Worm (Caenorhabditis elegans) whole organism, dauer: ENCODE results near the gene sri-43.
"Not testable (repeated sequence)": the region's sequence is repeated elsewhere in the genome, so short reads cannot be mapped to it uniquely, and the experiment has no call there.

ENCODE experiments used
- unc-62 ChIP-seq: sonication (generic microtip); optimal IDR thresholded peaks from 2 replicates; lab custom pipeline; 2017; ENCODE audit warnings: missing biosample characterization, missing genetic modification reagents, missing genetic modification characterization

Gene sri-43

DNA sequence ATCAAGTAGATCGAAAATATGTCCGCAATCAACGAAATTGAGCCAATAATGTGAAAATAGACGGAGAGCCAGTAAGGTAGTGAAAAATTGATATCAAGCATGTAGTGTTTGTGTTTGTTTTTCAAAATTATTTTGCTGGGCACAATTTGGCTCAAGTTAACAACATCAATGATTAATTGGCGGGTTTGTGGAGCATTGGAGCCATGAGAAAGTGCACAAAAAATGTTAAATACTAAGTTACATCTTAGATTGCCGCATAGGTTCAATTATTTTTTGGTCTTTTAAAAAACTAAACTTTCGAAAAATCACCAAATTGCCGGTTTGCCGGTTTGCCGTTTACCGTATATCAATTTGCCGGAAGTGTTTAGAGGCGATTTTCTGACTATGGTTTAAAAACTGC, 6.6 kb downstream of the sri-43 start, which contains the start of gene sri-54:
sri-54 (minus strand) TSS at position 101 of the 400 bp plus-strand sequence.
- TF ChIP-seq unc-62, result no peak

DNA sequence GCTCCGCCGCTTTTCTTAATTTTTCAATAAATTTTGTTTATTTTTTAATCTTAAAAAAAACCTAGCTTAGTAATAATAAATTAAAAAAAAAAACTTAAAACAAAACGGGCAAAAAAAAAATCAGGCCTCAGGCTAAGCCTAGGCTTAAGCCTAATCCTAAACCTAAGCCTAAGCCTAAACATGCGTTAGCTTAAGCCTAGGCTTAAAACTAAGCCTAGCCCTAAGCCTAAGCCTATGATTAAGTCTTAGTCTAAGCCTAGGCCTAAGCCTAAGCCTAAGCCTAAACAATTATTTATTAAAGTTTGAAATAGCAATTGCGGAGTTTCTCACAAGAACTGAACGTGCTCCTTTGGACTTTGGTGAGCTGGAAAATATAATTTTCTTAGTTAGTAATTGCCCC, 9.2 kb downstream of the sri-43 start:
- no peak for TF ChIP-seq unc-62

DNA sequence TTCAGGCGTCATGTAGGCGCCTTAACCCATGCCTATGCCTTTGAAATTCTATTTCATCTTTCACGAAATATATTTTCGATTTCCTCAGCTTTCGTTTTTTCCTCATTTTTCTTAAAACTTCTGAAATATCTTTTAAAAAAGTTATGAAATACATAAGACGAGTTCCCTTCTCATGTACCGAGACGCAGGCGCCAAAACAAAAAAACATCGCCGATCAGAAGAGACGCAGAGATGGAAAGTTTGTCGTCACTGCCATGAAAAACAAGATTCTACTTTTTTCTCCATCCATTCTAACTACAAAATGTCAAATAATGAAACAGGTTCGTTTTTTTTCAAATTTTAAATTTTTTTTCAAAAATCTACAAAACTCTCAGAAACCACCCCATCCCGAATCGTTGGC, 15.4 kb downstream of the sri-43 start, which contains the start of gene chil-24:
chil-24 (plus strand) TSS at position 156 of the 400 bp plus-strand sequence.
- TF ChIP-seq unc-62, result no peak

DNA sequence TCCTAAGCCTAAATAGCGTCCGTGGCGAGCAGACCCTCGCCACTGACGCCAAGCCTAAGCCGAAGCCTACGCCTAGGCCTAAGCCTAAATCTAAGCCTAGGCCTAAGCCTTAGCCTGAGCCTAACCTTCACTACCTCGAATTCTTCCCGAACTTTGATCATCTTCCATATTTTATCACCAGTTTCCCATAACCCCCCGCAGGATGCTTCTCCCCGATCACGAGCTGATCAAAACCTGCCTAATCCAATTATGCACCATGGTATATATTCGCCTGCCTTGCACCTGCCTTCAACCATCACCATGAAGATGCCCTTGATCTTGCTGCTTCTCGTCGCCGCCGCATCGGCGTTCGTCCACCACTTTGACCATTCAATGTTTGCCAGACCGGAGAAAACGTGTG, 17.7 kb downstream of the sri-43 start, which contains the start of gene ins-31:
ins-31 (plus strand) TSS at position 301 of the 400 bp plus-strand sequence.
- TF ChIP-seq unc-62, result not testable (repeated sequence)

DNA sequence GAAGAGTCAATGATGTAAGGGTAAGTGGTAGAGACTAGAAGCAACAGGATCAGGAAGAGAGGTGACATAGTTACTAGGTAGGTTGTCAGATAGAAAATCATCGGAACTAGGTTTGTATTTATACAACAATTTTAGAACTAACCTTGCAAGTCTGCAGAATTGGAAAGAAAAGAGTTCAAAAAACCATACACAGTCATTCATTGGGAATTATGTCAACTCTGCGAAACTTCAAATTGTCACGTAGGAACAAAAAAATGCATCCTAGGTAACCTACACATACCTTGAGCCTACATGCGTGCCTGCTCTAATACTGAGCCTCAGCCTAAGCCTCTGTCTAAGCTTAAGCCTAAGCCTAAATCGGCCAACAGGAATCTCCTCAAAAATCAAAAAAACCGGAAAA, 18.1 kb downstream of the sri-43 start, which contains the start of gene ins-19:
ins-19 (minus strand) TSS at position 101 of the 400 bp plus-strand sequence.
- no peak for TF ChIP-seq unc-62

DNA sequence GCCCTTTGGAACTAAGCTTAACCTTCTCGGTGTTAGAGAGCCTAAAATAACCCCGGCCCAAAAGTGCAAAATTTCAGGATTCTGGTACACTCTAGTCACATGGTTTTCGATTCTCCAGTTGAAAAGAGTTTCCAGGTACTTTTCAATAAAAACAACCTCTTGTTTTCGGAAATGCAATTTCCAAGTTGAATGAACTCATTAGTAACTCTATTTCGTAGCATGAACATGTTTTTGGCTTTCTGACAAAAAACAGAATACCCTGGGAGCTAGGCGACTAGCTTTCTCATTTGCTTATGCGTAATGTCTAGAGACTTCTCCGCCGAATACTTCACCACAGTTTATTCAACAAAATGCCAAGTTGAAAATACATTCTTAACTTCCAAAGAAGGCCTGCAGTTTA, 21.2 kb downstream of the sri-43 start, which contains the start of gene srh-71:
srh-71 (plus strand) TSS at position 301 of the 400 bp plus-strand sequence.
- TF ChIP-seq unc-62, result no peak

DNA sequence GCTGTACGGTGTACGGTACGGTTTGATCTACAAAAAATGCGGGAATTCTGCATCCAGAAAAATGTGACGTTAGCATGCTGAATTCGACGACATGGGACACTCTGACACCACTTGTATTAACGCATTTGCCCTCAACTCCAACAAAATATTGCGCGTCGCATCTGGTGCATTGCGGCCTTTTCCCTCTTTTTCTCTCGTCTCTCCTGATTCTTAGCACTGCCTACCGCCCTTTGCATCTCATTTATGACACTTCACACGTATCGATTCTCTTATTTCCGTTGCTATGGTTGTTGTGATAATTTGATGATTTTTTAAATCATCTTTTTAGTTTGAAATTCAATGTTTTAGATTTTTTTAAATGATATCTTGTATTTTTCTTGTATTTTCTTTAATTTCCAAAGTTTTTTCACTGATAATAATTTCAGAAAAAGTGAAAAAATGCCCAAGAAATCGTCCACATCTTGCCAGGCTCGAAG, 25.5 kb downstream of the sri-43 start, which contains the start of gene T10D4.6:
T10D4.6 (plus strand) TSS at position 426 of the 476 bp plus-strand sequence.
- TF ChIP-seq unc-62, result no peak

DNA sequence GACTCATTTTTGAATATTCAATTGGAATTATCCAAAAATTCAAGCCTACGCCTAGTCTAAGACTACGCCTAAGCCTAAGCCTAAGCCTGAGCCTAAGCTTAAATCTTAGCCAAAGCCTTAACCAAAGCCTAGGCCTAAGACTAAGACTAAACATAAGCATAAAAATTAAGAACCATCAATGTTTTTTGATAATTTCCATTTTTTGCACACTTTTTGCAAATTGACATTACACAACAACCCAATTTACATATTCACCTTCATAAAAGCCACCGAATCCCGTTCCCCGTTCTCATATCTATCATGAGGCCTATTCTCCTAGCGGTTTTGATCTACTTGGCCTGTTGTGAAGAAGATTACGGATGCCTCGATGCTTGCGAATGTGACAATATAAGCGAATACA, 27.0 kb downstream of the sri-43 start, which contains the start of gene T10D4.7:
T10D4.7 (plus strand) TSS at position 301 of the 400 bp plus-strand sequence.
- TF ChIP-seq unc-62, result no peak

DNA sequence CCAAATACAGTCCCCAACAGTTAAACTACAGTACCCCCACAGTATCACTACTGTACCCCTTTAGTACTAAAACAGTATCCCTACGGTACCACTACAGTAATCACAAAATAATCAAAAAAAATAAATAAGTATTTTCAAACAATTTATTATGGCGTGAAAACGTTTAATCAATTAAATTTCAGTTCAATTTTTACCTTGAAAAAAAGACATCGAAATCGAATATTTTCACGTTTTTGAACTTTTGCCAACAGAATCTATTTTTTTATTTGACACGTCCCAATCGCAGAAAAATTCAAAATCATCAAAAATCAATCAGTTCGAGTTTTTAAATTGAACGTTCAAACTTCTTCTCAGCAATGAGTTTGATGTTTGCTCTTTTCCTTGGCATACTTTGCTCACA, 30.5 kb downstream of the sri-43 start, which contains the start of gene clec-123:
clec-123 (plus strand) TSS at position 301 of the 400 bp plus-strand sequence.
- TF ChIP-seq unc-62, result no peak

DNA sequence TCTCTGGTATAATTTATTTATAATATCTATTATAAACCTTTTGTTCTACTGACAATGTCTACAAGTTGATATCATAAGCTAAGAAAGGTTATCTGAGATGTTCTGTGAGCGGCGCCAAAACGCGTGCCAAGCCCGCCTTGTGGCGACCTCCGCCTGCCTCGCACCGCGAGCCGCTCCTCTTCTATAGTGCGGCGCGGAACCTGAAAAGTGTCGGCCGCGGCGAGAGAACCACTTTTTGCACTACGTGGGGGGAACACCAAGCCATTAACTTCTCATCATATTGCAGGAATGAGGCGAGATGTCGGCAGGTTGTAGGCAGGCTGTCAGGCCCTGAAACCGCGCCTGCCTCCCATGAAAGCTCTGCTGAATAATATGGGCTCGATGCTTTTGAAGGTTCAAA, 31.2 kb downstream of the sri-43 start:
- TF ChIP-seq unc-62, result no peak

DNA sequence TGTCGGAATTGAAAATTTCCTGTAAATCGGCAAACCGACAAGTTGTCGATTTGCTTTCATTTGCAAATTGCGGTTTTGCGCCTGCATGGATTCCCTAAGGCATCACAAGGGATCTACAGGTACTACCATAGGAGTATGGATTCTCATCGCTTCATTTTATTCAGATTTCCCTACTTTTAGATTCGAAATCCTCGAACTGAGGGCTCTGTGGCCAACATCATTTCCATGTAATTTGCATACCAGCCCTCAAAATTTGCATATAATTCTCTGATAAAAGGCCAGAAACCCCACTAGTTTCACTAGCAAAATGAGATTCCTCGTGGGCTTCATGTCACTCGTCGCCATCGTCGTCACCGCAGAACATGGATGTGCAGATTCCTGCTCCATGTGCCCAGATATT, 32.1 kb downstream of the sri-43 start, which contains the start of gene Y25C1A.2:
Y25C1A.2 (plus strand) TSS at position 301 of the 400 bp plus-strand sequence.
- TF ChIP-seq unc-62, result no peak

DNA sequence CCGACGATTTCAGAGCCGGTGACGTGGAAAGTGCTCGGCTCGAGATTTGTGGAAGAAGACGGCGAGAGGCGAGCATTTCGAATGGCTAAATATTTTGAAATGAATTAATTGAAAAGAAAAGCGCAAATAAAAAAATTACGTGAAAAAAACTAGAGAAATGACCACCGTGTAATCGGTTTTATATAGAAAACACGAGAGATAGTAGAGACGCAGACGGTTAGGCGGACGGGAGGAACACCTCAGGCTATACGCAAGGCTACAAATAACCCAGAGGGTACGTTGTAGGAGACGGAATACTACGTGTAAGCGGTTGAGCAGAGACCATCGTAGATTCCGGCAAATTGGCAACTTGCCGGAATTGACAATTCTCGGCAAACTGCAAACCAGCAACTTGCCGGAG, 33.3 kb downstream of the sri-43 start, which contains the start of gene Y25C1A.13:
Y25C1A.13 (minus strand) TSS at position 101 of the 400 bp plus-strand sequence.
- TF ChIP-seq unc-62, result no peak

DNA sequence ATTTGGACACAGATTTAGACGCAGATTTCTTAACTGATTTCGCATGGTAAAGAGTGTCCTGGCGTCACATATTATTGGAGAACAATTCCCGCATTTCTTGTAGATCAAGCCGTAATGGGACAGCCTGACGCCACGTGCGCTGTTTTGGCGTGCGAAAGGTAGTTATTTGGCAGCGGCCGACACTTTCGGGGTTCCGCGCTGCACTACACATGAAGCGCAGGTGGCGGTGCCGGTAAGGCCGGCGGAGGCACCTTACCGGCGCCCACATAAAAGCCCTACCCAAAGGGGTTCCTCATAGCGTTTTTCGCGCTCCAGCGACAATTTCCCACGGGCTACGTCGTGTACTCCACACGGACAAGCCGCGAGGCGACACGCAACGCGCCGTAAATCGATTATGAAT, 34.4 kb downstream of the sri-43 start:
- TF ChIP-seq unc-62, result no peak

DNA sequence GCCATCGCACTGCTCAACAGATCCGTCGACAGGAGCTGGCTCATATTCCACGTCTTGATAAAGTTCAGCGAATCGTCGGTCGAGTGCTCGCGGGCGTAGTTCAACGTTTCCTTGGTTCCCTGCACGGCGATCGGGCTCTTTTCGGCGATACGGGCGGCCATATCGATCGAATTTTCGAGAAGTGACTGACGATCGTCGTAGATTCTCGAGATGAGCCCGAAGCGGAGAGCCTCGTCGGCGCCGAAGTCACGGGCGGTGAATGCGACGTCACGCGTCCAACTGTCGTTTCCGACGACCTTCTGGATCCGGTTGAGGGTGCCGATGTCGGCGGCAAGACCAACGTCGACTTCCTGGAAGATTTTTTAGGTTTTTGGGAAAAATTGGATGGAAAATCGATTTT, 34.9 kb downstream of the sri-43 start:
- TF ChIP-seq unc-62, result no peak

DNA sequence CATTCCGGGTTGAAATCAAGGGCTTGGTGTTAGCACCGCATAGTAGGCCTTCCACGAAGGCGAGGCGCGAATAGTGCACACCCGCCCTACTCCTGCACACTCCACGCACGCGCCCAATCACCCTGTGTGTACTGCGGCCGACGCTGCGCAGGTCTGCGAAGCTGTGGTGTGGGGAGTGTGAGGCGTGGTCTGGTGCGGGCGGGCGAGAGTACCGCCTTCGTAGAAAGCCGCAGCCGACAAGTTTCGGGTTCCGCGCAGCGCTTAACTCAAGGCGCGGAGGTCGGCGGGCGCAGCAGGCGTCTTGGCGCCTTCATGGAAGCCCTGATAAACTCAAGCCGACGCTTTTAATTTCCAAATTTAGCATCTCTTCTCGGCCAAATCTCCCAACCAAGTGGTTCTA, 36.4 kb downstream of the sri-43 start:
- no peak for TF ChIP-seq unc-62

DNA sequence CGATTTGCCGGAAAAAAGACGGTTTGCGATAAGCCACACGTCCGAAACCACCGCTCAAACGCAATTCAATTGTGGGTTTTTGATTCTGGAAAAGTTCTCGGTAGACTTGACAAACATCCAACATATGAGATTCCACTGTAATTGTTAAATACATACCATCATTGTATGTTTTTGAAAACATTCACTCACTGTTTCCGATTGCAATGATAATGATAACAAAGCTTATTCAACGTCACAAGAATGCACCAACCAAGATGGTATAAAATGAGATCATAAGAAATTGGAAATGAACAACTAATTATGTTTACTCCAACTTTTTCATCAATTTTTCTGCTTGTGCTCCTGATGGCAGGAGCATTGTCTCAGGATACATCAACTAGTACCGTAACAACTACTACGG, 38.7 kb downstream of the sri-43 start, which contains the start of gene clec-122:
clec-122 (plus strand) TSS at position 301 of the 400 bp plus-strand sequence.
- TF ChIP-seq unc-62, result no peak

DNA sequence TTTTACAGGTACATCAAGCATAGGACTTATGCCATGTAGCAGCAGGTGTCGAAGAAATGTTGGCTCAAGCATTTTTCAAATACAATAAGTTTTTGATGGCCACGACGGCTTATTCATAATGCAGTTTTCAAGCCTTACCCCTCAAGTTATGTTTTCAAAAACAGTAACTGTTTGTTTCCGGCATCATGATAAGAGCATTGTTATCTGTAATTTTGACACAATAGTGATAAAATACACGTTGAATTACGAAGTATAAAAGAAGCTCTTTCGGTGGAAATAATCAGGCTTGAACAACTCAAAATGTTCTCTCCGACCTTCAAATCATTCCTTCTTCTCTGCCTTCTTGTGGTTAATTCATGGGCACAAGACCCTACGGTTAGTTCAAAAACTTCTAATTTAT, 42.4 kb downstream of the sri-43 start, which contains the start of gene clec-121:
clec-121 (plus strand) TSS at position 301 of the 400 bp plus-strand sequence.
- no peak for TF ChIP-seq unc-62

DNA sequence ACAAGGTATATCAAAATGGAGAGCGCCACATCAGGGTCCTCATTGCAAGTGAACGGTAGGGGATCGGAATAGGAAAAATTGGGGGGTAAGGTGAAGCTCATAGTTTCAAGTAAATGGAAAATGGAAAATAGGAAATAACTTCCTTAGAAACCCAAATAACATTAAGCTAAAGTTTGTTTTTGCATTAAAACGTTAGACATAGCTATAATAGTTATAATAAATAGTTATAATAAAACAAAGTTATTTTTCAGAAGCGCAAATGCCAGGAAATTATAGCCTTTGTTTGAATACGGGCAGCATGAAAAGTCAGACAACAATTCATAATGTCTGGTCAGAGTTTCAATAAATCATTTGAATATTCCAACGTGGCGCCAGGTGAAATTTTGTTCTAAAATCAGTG, 43.9 kb downstream of the sri-43 start, which contains the start of gene srg-24:
srg-24 (minus strand) TSS at position 101 of the 400 bp plus-strand sequence.
- no peak for TF ChIP-seq unc-62
